Worm (Caenorhabditis elegans): Measurements from ENCODE around the gene Y73B6A.1.

Gene Y73B6A.1

DNA sequence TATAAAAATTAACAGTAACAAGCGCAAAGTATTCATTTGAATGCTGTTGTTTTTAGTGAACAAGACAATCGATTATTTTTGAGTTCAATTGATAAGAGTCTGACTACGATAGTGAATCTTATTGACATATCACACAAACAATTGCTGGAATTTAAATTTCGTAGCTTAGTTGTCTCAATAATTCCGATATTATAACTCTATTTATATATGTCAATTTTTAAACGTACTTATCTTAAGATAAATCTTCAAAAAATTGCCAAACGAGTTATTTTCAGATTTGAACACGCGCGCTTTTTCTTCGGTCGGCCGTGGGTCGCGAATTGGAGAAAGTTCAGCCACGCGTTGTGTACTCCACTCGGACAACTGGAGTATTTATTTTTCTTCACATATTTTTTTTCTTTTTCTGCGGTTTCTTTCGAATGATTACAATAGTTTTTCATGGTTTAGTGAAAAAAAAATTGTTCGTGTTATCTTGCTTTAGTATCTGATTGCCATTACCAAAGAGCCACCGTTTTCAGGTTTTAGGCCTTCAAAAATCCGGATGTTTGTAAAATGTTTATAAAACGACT lies 36.0 kb downstream of the Y73B6A.1 start, which contains the start of the genes cest-5.1 and C01B10.9 (continued):
- TF ChIP-seq nhr-11 (tag; optimal IDR thresholded peaks at IDR 0.05) = no peak
- peak; percentile 68 for TF ChIP-seq ceh-14 (tag; optimal IDR thresholded peaks at IDR 0.05)
- no peak for TF ChIP-seq unc-86 (tag; optimal IDR thresholded peaks at IDR 0.05)
- no peak for TF ChIP-seq K09A11.1 (tag; optimal IDR thresholded peaks at IDR 0.05; ENCODE audit: insufficient read depth)
- no peak for TF ChIP-seq syd-9 (tag; optimal IDR thresholded peaks at IDR 0.05)
- TF ChIP-seq elt-2 (tag; optimal IDR thresholded peaks at IDR 0.05) = peak; percentile 75
- no peak for TF ChIP-seq lin-11 (tag; optimal IDR thresholded peaks at IDR 0.05)
- TF ChIP-seq pag-3 (tag; optimal IDR thresholded peaks at IDR 0.05; ENCODE audit: borderline replicate concordance) = no peak
- TF ChIP-seq Y22D7AL.16 (tag; optimal IDR thresholded peaks at IDR 0.05) = no peak
- peak; percentile 68 for TF ChIP-seq hlh-8 (tag; optimal IDR thresholded peaks at IDR 0.05)
- no peak for TF ChIP-seq dve-1 (tag; optimal IDR thresholded peaks at IDR 0.05)
- TF ChIP-seq eyg-1 (tag; optimal IDR thresholded peaks at IDR 0.05) = peak; percentile 17
- no peak for TF ChIP-seq ttx-3 (tag; optimal IDR thresholded peaks at IDR 0.05)
- TF ChIP-seq hlh-6 (tag; optimal IDR thresholded peaks at IDR 0.05) = no peak
- TF ChIP-seq rnt-1 (tag; optimal IDR thresholded peaks at IDR 0.05) = peak; percentile 52
- TF ChIP-seq mec-3 (tag; optimal IDR thresholded peaks at IDR 0.05; ENCODE audit: borderline replicate concordance) = peak; percentile 60
- no peak for TF ChIP-seq ref-2 (tag; optimal IDR thresholded peaks at IDR 0.05)
- no peak for TF ChIP-seq pros-1 (tag; optimal IDR thresholded peaks at IDR 0.05)
- TF ChIP-seq ceh-24 (tag; optimal IDR thresholded peaks at IDR 0.05) = no peak
- no peak for TF ChIP-seq pax-1 (tag; optimal IDR thresholded peaks at IDR 0.05)
- TF ChIP-seq K02D7.2 (tag; optimal IDR thresholded peaks at IDR 0.05) = no peak
- TF ChIP-seq odd-2 (tag; optimal IDR thresholded peaks at IDR 0.05) = no peak
- TF ChIP-seq F13H6.1 (tag; optimal IDR thresholded peaks at IDR 0.05) = peak; percentile 58
- no peak for TF ChIP-seq ceh-48 (tag; optimal IDR thresholded peaks at IDR 0.05)

DNA sequence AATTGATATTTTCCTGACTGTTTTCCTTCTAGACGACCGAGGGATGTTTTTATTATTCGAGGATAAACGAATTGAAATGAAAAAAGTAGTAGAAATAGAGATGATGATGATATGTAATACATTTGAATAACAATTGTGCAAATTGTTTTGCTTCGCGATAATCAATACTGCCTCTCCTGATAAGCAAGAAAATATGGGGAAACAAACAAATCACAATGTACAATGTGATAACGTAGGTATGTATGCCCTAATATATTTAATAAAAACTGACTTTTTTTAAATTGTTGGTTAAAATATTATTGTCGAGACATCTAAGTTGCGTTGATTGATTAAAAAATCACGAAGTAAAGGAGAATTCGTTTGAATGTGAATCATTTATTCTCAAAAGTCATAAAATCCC lies 40.0 kb downstream of the Y73B6A.1 start, which contains the start of gene cest-5.2:
cest-5.2 (minus strand) TSS at position 128 of the 400 bp plus-strand sequence.
- TF ChIP-seq fax-1 (tag; optimal IDR thresholded peaks at IDR 0.05) = no peak
- TF ChIP-seq sdc-2 (tag; optimal IDR thresholded peaks at IDR 0.05) = no peak
- no peak for TF ChIP-seq ceh-24 (tag; optimal IDR thresholded peaks at IDR 0.05)
- peak; percentile 73 for TF ChIP-seq elt-2 (tag; optimal IDR thresholded peaks at IDR 0.05)

- TF ChIP-seq ceh-30 (tag; optimal IDR thresholded peaks at IDR 0.05) (no peak), ceh-14 (tag; optimal IDR thresholded peaks at IDR 0.05) (no peak), ceh-6 (GFP tag; optimal IDR thresholded peaks at IDR 0.05) (no peak), ceh-45 (GFP tag; IDR thresholded peaks at IDR 0.05) (no peak), ceh-9 (tag; optimal IDR thresholded peaks at IDR 0.05) (no peak), ceh-18 (tag; optimal IDR thresholded peaks at IDR 0.05) (no peak), nhr-232 (tag; optimal IDR thresholded peaks at IDR 0.05) (no peak), C38D4.7 (GFP tag; optimal IDR thresholded peaks at IDR 0.05) (no peak), C08G9.2 (tag; optimal IDR thresholded peaks at IDR 0.05) (no peak), hlh-8 (tag; optimal IDR thresholded peaks at IDR 0.05) (no peak), odd-2 (tag; optimal IDR thresholded peaks at IDR 0.05) (no peak), pha-2 (tag; optimal IDR thresholded peaks at IDR 0.05) (no peak)
Measured at ce11 chrIV:6623390-6623789, 44.4 kb downstream of the Y73B6A.1 start, which contains the start of gene C01B10.44. C01B10.44 (plus strand) TSS chrIV:6623690.

- TF ChIP-seq pqm-1 (tag; optimal IDR thresholded peaks at IDR 0.05) (no peak), odd-2 (tag; optimal IDR thresholded peaks at IDR 0.05) (no peak), madf-2 (tag; optimal IDR thresholded peaks at IDR 0.05) (no peak), fax-1 (tag; optimal IDR thresholded peaks at IDR 0.05) (no peak), F13H6.1 (tag; optimal IDR thresholded peaks at IDR 0.05) (no peak), elt-4 (tag; optimal IDR thresholded peaks at IDR 0.05) (no peak), nfya-1 (tag; optimal IDR thresholded peaks at IDR 0.05) (no peak), pat-9 (tag; optimal IDR thresholded peaks at IDR 0.05) (no peak), hlh-13 (GFP tag; optimal IDR thresholded peaks at IDR 0.05) (no peak)
Measured at ce11 chrIV:6622142-6622541, 45.7 kb downstream of the Y73B6A.1 start.
